Fruit fly (Drosophila melanogaster) whole organism, embryonic: ENCODE measurements around the gene RunxB.

ENCODE experiments used
- ATbp ChIP-seq: fragments of 200-800 bp; sonication (Bioruptor generic); optimal IDR thresholded peaks from 2 replicates; lab custom pipeline; 2017; ENCODE audit warnings: missing biosample characterization, mild to moderate bottlenecking, missing genetic modification characterization, missing genetic modification reagents
- Awh ChIP-seq: fragments of 200-800 bp; sonication (Bioruptor generic); IDR thresholded peaks from 2 replicates; pipeline ENCODE4, ENCODE4 v1.3.6; 2022; ENCODE audit warnings: missing biosample characterization, missing genetic modification characterization
- CG10209 ChIP-seq: fragments of 200-800 bp; sonication (Bioruptor generic); optimal IDR thresholded peaks from 3 replicates; lab custom pipeline; 2017; ENCODE audit warnings: missing biosample characterization, mild to moderate bottlenecking, missing genetic modification characterization, missing genetic modification reagents
- CG10267 ChIP-seq: fragments of 200-800 bp; sonication (Bioruptor generic); optimal IDR thresholded peaks from 2 replicates; lab custom pipeline; 2018; ENCODE audit warnings: missing biosample characterization, mild to moderate bottlenecking, missing genetic modification characterization, moderate library complexity
- CG10366 ChIP-seq: fragments of 200-800 bp; sonication (Bioruptor generic); IDR thresholded peaks from 2 replicates; pipeline ENCODE4 v1.3.6; 2022; ENCODE audit warnings: missing biosample characterization, missing genetic modification characterization
- CG11696 ChIP-seq: fragments of 200-800 bp; sonication (Bioruptor generic); IDR thresholded peaks from 2 replicates; pipeline ENCODE4 v1.3.6; 2022; ENCODE audit warnings: missing biosample characterization, missing genetic modification characterization
- CG12391 ChIP-seq: fragments of 200-800 bp; sonication (Bioruptor generic); optimal IDR thresholded peaks from 3 replicates; lab custom pipeline; 2018; ENCODE audit warnings: missing biosample characterization, mild to moderate bottlenecking, missing genetic modification characterization, moderate library complexity
- CG13296 ChIP-seq: fragments of 200-800 bp; sonication (Bioruptor generic); optimal IDR thresholded peaks from 3 replicates; lab custom pipeline; 2018; ENCODE audit warnings: missing biosample characterization, mild to moderate bottlenecking, missing genetic modification characterization
- CG14050 ChIP-seq: fragments of 200-800 bp; sonication (Bioruptor generic); IDR thresholded peaks from 3 replicates; pipeline ENCODE4 v1.3.6; 2022; ENCODE audit warnings: missing biosample characterization, missing genetic modification characterization
- CG14441 ChIP-seq: fragments of 200-800 bp; sonication (Bioruptor generic); IDR thresholded peaks from 2 replicates; pipeline ENCODE4 v1.3.6; 2022; ENCODE audit warnings: missing biosample characterization, missing genetic modification characterization
- CG15073 ChIP-seq: fragments of 200-800 bp; sonication (Bioruptor generic); optimal IDR thresholded peaks from 2 replicates; lab custom pipeline; 2016; ENCODE audit warnings: missing biosample characterization, missing genetic modification characterization
- CG17385 ChIP-seq: fragments of 200-800 bp; sonication (Bioruptor generic); optimal IDR thresholded peaks from 3 replicates; lab custom pipeline; 2018; ENCODE audit warnings: missing biosample characterization, mild to moderate bottlenecking, missing genetic modification characterization
- CG18476 ChIP-seq: fragments of 200-800 bp; sonication (Bioruptor generic); optimal IDR thresholded peaks from 2 replicates; lab custom pipeline; 2016; ENCODE audit warnings: missing biosample characterization, mild to moderate bottlenecking, missing genetic modification characterization
- CG30403 ChIP-seq: fragments of 200-800 bp; sonication (Bioruptor generic); optimal IDR thresholded peaks from 3 replicates; lab custom pipeline; 2016; ENCODE audit warnings: missing biosample characterization, missing genetic modification characterization
- CG32532 ChIP-seq: fragments of 200-800 bp; sonication (Bioruptor generic); IDR thresholded peaks from 2 replicates; pipeline ENCODE4 v1.3.6; 2022; ENCODE audit warnings: missing biosample characterization, missing genetic modification characterization
- CG34376 ChIP-seq: fragments of 200-800 bp; sonication (Bioruptor generic); optimal IDR thresholded peaks from 2 replicates; lab custom pipeline; 2018; ENCODE audit warnings: missing biosample characterization, mild to moderate bottlenecking, missing genetic modification characterization
- CG4282 ChIP-seq: fragments of 200-800 bp; sonication (Bioruptor generic); optimal IDR thresholded peaks from 2 replicates; lab custom pipeline; 2016; ENCODE audit warnings: missing biosample characterization, missing genetic modification characterization
- CG7928 ChIP-seq: fragments of 200-800 bp; sonication (Bioruptor generic); optimal IDR thresholded peaks from 2 replicates; lab custom pipeline; 2017; ENCODE audit warnings: missing biosample characterization, mild to moderate bottlenecking, missing genetic modification characterization
- CG8290 ChIP-seq, 3 experiments: fragments of 200-800 bp; sonication (Bioruptor generic); optimal IDR thresholded peaks; 2 replicates each; lab custom pipeline; 2016 to 2019; ENCODE audit warnings: missing biosample characterization in 3 of 3, missing genetic modification characterization in 3 of 3, mild to moderate bottlenecking in 2 of 3, moderate library complexity in 1 of 3
- CG9876 ChIP-seq: fragments of 200-800 bp; sonication (Bioruptor generic); optimal IDR thresholded peaks from 2 replicates; lab custom pipeline; 2016; ENCODE audit warnings: missing biosample characterization, missing genetic modification characterization
- Eip74EF ChIP-seq, 2 experiments: fragments of 200-800 bp in 1 of 2; fragments of >200 bp in 1 of 2; sonication (Bioruptor generic) in 1 of 2; optimal IDR thresholded peaks; 2 replicates each; lab custom pipeline; 2017 to 2019; ENCODE audit warnings: missing biosample characterization in 2 of 2, missing genetic modification characterization in 2 of 2, mild to moderate bottlenecking in 1 of 2, moderate library complexity in 1 of 2
- Elba2 ChIP-seq: fragments of 200-800 bp; sonication (Bioruptor generic); optimal IDR thresholded peaks from 3 replicates; lab custom pipeline; 2016; ENCODE audit warnings: missing biosample characterization, missing genetic modification characterization
- Fer3 ChIP-seq: fragments of 200-800 bp; sonication (Bioruptor generic); optimal IDR thresholded peaks from 2 replicates; lab custom pipeline; 2018; ENCODE audit warnings: missing biosample characterization, mild to moderate bottlenecking, missing genetic modification characterization, moderate library complexity
- H2.0 ChIP-seq: fragments of 200-800 bp; sonication (Bioruptor generic); IDR thresholded peaks from 2 replicates; pipeline ENCODE4 v1.3.6; 2022; ENCODE audit warnings: missing biosample characterization, missing genetic modification characterization
- HmgZ ChIP-seq: fragments of 200-800 bp; sonication (Bioruptor generic); optimal IDR thresholded peaks from 2 replicates; lab custom pipeline; 2018; ENCODE audit warnings: missing biosample characterization, mild to moderate bottlenecking, missing genetic modification characterization
- Hmr ChIP-seq: fragments of 200-800 bp; sonication (Bioruptor generic); optimal IDR thresholded peaks from 3 replicates; lab custom pipeline; 2017; ENCODE audit warnings: mild to moderate bottlenecking, missing biosample characterization, missing genetic modification reagents, missing genetic modification characterization
- Hr78 ChIP-seq, 2 experiments: fragments of 200-800 bp in 1 of 2; fragments of >200 bp in 1 of 2; sonication (Bioruptor generic) in 1 of 2; optimal IDR thresholded peaks; 2 replicates each; lab custom pipeline; 2017 to 2019; ENCODE audit warnings: missing biosample characterization in 2 of 2, missing genetic modification characterization in 2 of 2, mild to moderate bottlenecking in 1 of 2, moderate library complexity in 1 of 2
- Jarid2 ChIP-seq: fragments of 200-800 bp; sonication (Bioruptor generic); optimal IDR thresholded peaks from 3 replicates; lab custom pipeline; 2017; ENCODE audit warnings: mild to moderate bottlenecking, missing biosample characterization, missing genetic modification reagents, missing genetic modification characterization
- MTF-1 ChIP-seq: fragments of 200-800 bp; sonication (Bioruptor generic); optimal IDR thresholded peaks from 2 replicates; lab custom pipeline; 2018; ENCODE audit warnings: missing biosample characterization, mild to moderate bottlenecking, missing genetic modification characterization, borderline replicate concordance
- NFAT ChIP-seq: fragments of 200-800 bp; sonication (Bioruptor generic); IDR thresholded peaks from 2 replicates; pipeline ENCODE4 v1.3.6; 2022; ENCODE audit warnings: missing biosample characterization, missing genetic modification characterization
- Spps ChIP-seq: fragments of 200-800 bp; sonication (Bioruptor generic); optimal IDR thresholded peaks from 2 replicates; lab custom pipeline; 2018; ENCODE audit warnings: missing biosample characterization, mild to moderate bottlenecking, missing genetic modification characterization
- Xbp1 ChIP-seq: fragments of 200-800 bp; sonication (Bioruptor generic); optimal IDR thresholded peaks from 3 replicates; lab custom pipeline; 2016; ENCODE audit warnings: missing biosample characterization, mild to moderate bottlenecking, missing genetic modification characterization
- al ChIP-seq: fragments of 200-800 bp; sonication (Bioruptor generic); IDR thresholded peaks from 2 replicates; pipeline ENCODE4 v1.3.6; 2022; ENCODE audit warnings: missing biosample characterization, missing genetic modification characterization
- ase ChIP-seq: fragments of 200-800 bp; sonication (Bioruptor generic); IDR thresholded peaks from 3 replicates; pipeline ENCODE4 v1.3.6; 2022; ENCODE audit warnings: missing biosample characterization, missing genetic modification characterization
- az2 ChIP-seq: fragments of 200-800 bp; sonication (Bioruptor generic); optimal IDR thresholded peaks from 3 replicates; lab custom pipeline; 2016; ENCODE audit warnings: missing biosample characterization, missing genetic modification characterization
- bab2 ChIP-seq: fragments of 200-800 bp; sonication (Bioruptor generic); optimal IDR thresholded peaks from 2 replicates; lab custom pipeline; 2016; ENCODE audit warnings: missing biosample characterization, missing genetic modification characterization
- br ChIP-seq: fragments of >200 bp; optimal IDR thresholded peaks from 2 replicates; lab custom pipeline; 2017
- cas ChIP-seq: fragments of 200-800 bp; sonication (Bioruptor generic); IDR thresholded peaks from 2 replicates; pipeline ENCODE4 v1.3.6; 2022; ENCODE audit warnings: missing biosample characterization, missing genetic modification characterization
- dan ChIP-seq: fragments of 200-800 bp; sonication (Bioruptor generic); IDR thresholded peaks from 2 replicates; pipeline ENCODE4 v1.3.6; 2022; ENCODE audit warnings: missing biosample characterization, missing genetic modification characterization
- ftz-f1 ChIP-seq: fragments of 200-800 bp; sonication (Bioruptor generic); optimal IDR thresholded peaks from 2 replicates; lab custom pipeline; 2016; ENCODE audit warnings: missing biosample characterization, missing genetic modification characterization
- h ChIP-seq: fragments of >200 bp; optimal IDR thresholded peaks from 2 replicates; lab custom pipeline; 2017
- jigr1 ChIP-seq: fragments of 200-800 bp; sonication (Bioruptor generic); IDR thresholded peaks from 3 replicates; pipeline ENCODE4 v1.3.6; 2022; ENCODE audit warnings: missing biosample characterization, missing genetic modification characterization
- kah ChIP-seq: fragments of 200-800 bp; sonication (Bioruptor generic); optimal IDR thresholded peaks from 2 replicates; lab custom pipeline; 2018; ENCODE audit warnings: missing biosample characterization, mild to moderate bottlenecking, missing genetic modification characterization
- ken ChIP-seq: fragments of 200-800 bp; sonication (Bioruptor generic); IDR thresholded peaks from 3 replicates; pipeline ENCODE4 v1.3.6; 2022; ENCODE audit warnings: missing biosample characterization, missing genetic modification characterization
- luna ChIP-seq: fragments of 200-800 bp; sonication (Bioruptor generic); optimal IDR thresholded peaks from 2 replicates; lab custom pipeline; 2016; ENCODE audit warnings: missing biosample characterization, missing genetic modification characterization
- nom ChIP-seq: fragments of 200-800 bp; sonication (Bioruptor generic); optimal IDR thresholded peaks from 2 replicates; lab custom pipeline; 2017; ENCODE audit warnings: missing biosample characterization, missing genetic modification characterization, mild to moderate bottlenecking, moderate library complexity, missing genetic modification reagents
- pb ChIP-seq: fragments of 200-800 bp; sonication (Bioruptor generic); optimal IDR thresholded peaks from 3 replicates; lab custom pipeline; 2016; ENCODE audit warnings: missing biosample characterization, missing genetic modification characterization
- row ChIP-seq: fragments of 200-800 bp; sonication (Bioruptor generic); IDR thresholded peaks from 3 replicates; pipeline ENCODE4 v1.3.6; 2022; ENCODE audit warnings: missing biosample characterization, missing genetic modification characterization
- sisA ChIP-seq: fragments of 200-800 bp; sonication (Bioruptor generic); IDR thresholded peaks from 2 replicates; pipeline ENCODE4 v1.3.6; 2022; ENCODE audit warnings: missing biosample characterization, missing genetic modification characterization
- unc-4 ChIP-seq: fragments of 200-800 bp; sonication (Bioruptor generic); IDR thresholded peaks from 2 replicates; pipeline ENCODE4 v1.3.6; 2022; ENCODE audit warnings: missing biosample characterization, missing genetic modification characterization; ENCODE audit not compliant: partially characterized antibody
- unpg ChIP-seq: fragments of 200-800 bp; sonication (Bioruptor generic); optimal IDR thresholded peaks from 3 replicates; lab custom pipeline; 2018; ENCODE audit warnings: missing biosample characterization, mild to moderate bottlenecking, missing genetic modification characterization, moderate library complexity

The RunxB gene

DNA sequence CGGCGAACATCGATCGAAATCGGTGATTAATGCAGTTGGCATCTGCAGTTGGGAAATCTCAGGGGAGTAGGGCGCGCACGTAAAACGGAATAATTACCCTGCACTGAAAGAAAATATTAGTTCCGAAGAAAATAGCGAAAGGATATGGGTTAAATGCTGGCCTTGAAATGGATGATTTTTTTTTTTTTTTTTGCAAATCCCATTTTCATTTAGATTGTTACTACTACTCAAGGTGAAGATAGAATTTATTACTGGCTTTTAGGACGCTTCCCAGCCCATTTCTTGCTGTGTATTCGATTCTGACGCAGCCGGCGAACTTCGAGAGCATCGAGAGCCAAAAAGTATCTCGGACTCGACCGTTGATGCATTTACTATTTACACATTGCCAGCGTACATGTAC, 19.2 kb upstream of the RunxB start (continued):
- TF ChIP-seq ase = no peak
- no peak for TF ChIP-seq CG7928 (GFP tag; lab: Kevin White, UChicago)
- TF ChIP-seq ftz-f1 (GFP tag; lab: Kevin White, UChicago) = no peak
- TF ChIP-seq CG11696 (GFP tag; lab: Robert Waterston, UW) = 0 out of 2 replicates have a peak, but pooled peaks have one; percentile 38
- TF ChIP-seq cas = no peak
- TF ChIP-seq CG18476 (GFP tag; lab: Kevin White, UChicago) = no peak
- peak; percentile 35 for TF ChIP-seq CG10209
- TF ChIP-seq sisA (GFP tag; lab: Robert Waterston, UW) = peak; percentile 38; the same call in 1 of the 2 replicates
- TF ChIP-seq az2 (GFP tag; lab: Kevin White, UChicago) = peak; percentile 54
- TF ChIP-seq ATbp (GFP tag; lab: Kevin White, UChicago) = peak; percentile 50
- 0 out of 2 replicates have a peak, but pooled peaks have one; percentile 50 for TF ChIP-seq Awh (GFP tag; lab: Robert Waterston, UW)
- no peak for TF ChIP-seq unc-4 (GFP tag; lab: Robert Waterston, UW)
- TF ChIP-seq CG34376 (GFP tag; lab: Kevin White, UChicago) = no peak
- no peak for TF ChIP-seq Hr78 (GFP tag; optimal IDR thresholded peaks at IDR 0.05; lab: Kevin White, UChicago)
- TF ChIP-seq nom = no peak
- peak; percentile 44 for TF ChIP-seq CG17385 (GFP tag; lab: Kevin White, UChicago)
- 0 out of 3 replicates have a peak, but pooled peaks have one; percentile 21 for TF ChIP-seq CG14050
- TF ChIP-seq luna (GFP tag; lab: Kevin White, UChicago) = no peak
- TF ChIP-seq jigr1 (GFP tag; lab: Robert Waterston, UW) = 0 out of 3 replicates have a peak, but pooled peaks have one; percentile 30
- TF ChIP-seq Fer3 (tag; lab: Kevin White, UChicago) = no peak
- peak; percentile 44 for TF ChIP-seq CG30403 (GFP tag; lab: Kevin White, UChicago)
- TF ChIP-seq h (lab: Kevin White, UChicago) = no peak
- TF ChIP-seq H2.0 (GFP tag; lab: Robert Waterston, UW) = peak; percentile 54; the same call in 1 of the 2 replicates
- TF ChIP-seq CG13296 (GFP tag; lab: Kevin White, UChicago) = no peak
- TF ChIP-seq CG9876 (GFP tag; lab: Kevin White, UChicago) = no peak
- TF ChIP-seq bab2 = peak; percentile 8
- TF ChIP-seq CG4282 (GFP tag; lab: Kevin White, UChicago) = no peak
- TF ChIP-seq kah (GFP tag; lab: Kevin White, UChicago) = no peak
- no peak for TF ChIP-seq NFAT
- no peak for TF ChIP-seq Elba2 (GFP tag; lab: Kevin White, UChicago)
- TF ChIP-seq CG14441 (GFP tag; lab: Robert Waterston, UW) = peak; percentile 60
- TF ChIP-seq Xbp1 (GFP tag; lab: Kevin White, UChicago) = peak; percentile 43
- peak; percentile 56 for TF ChIP-seq CG10366 (GFP tag; lab: Robert Waterston, UW)
- no peak for TF ChIP-seq Hmr (GFP tag; lab: Kevin White, UChicago)
- TF ChIP-seq CG15073 (GFP tag; lab: Kevin White, UChicago) = no peak
- TF ChIP-seq CG32532 (GFP tag; lab: Robert Waterston, UW) = 0 out of 2 replicates have a peak, but pooled peaks have one; percentile 13
- TF ChIP-seq Jarid2 (GFP tag; lab: Kevin White, UChicago) = no peak
- TF ChIP-seq Spps (tag; lab: Kevin White, UChicago) = no peak
- TF ChIP-seq MTF-1 (GFP tag; lab: Kevin White, UChicago) = no peak
- TF ChIP-seq dan (GFP tag; lab: Robert Waterston, UW) = no peak
- TF ChIP-seq al (GFP tag; lab: Robert Waterston, UW) = no peak
- TF ChIP-seq CG10267 (tag; lab: Kevin White, UChicago) = peak; percentile 2
- no peak for TF ChIP-seq br (lab: Kevin White, UChicago)
- no peak for TF ChIP-seq CG8290 (GFP tag; optimal IDR thresholded peaks at IDR 0.05; lab: Kevin White, UChicago)
- no peak for TF ChIP-seq CG8290 (tag; optimal IDR thresholded peaks at IDR 0.05; lab: Kevin White, UChicago)
- TF ChIP-seq CG12391 (tag; lab: Kevin White, UChicago) = peak; percentile 48
- TF ChIP-seq row (GFP tag; lab: Robert Waterston, UW) = peak; percentile 72
- TF ChIP-seq ken (GFP tag; lab: Robert Waterston, UW) = peak; percentile 30; the same call in 1 of the 3 replicates
- TF ChIP-seq HmgZ (tag; lab: Kevin White, UChicago) = peak; percentile 6
- TF ChIP-seq pb (GFP tag; lab: Kevin White, UChicago) = no peak
- TF ChIP-seq Eip74EF (GFP tag; optimal IDR thresholded peaks at IDR 0.05; lab: Kevin White, UChicago) = no peak
- TF ChIP-seq unpg = peak; percentile 57
